Worm (Caenorhabditis elegans) whole organism, late embryonic: ENCODE results near the gene C05G5.2.

ENCODE experiments used
- C38D4.7 ChIP-seq: fragments of 200-800 bp; sonication (Bioruptor generic); optimal IDR thresholded peaks from 2 replicates; lab custom pipeline; 2018; ENCODE audit warnings: mild to moderate bottlenecking, missing genetic modification characterization, moderate library complexity, missing compliant biosample characterization
- K09A11.1 ChIP-seq: sonication (generic microtip); optimal IDR thresholded peaks from 2 replicates; lab custom pipeline; 2017; ENCODE audit warnings: antibody characterized with exemption, mild to moderate bottlenecking, missing genetic modification characterization, missing compliant biosample characterization; ENCODE audit not compliant: insufficient read depth
- ahr-1 ChIP-seq: sonication (generic microtip); optimal IDR thresholded peaks from 2 replicates; lab custom pipeline; 2016; ENCODE audit warnings: missing genetic modification characterization, missing compliant biosample characterization
- ama-1 ChIP-seq: fragments of 150-350 bp; optimal IDR thresholded peaks from 2 replicates; lab custom pipeline; 2014
- ceh-14 ChIP-seq: sonication (generic microtip); optimal IDR thresholded peaks from 2 replicates; lab custom pipeline; 2016; ENCODE audit warnings: missing genotype, missing genetic modification characterization, missing compliant biosample characterization
- ceh-18 ChIP-seq: sonication (generic microtip); optimal IDR thresholded peaks from 2 replicates; lab custom pipeline; 2016; ENCODE audit warnings: missing genetic modification characterization, missing compliant biosample characterization
- ceh-19 ChIP-seq: fragments of 200-800 bp; sonication (Bioruptor generic); optimal IDR thresholded peaks from 2 replicates; lab custom pipeline; 2018; ENCODE audit warnings: mild to moderate bottlenecking, missing genetic modification characterization, missing compliant biosample characterization
- ceh-22 ChIP-seq: sonication (generic microtip); optimal IDR thresholded peaks from 2 replicates; lab custom pipeline; 2017; ENCODE audit warnings: missing biosample characterization, missing genetic modification characterization
- ceh-24 ChIP-seq: sonication (generic microtip); optimal IDR thresholded peaks from 2 replicates; lab custom pipeline; 2016; ENCODE audit warnings: mild to moderate bottlenecking, missing genetic modification characterization, missing compliant biosample characterization
- ceh-6 ChIP-seq: fragments of 200-800 bp; sonication (Bioruptor generic); optimal IDR thresholded peaks from 2 replicates; lab custom pipeline; 2018; ENCODE audit warnings: mild to moderate bottlenecking, missing genetic modification characterization, missing compliant biosample characterization
- che-1 ChIP-seq: sonication (generic microtip); optimal IDR thresholded peaks from 2 replicates; lab custom pipeline; 2016; ENCODE audit warnings: mild to moderate bottlenecking, missing genetic modification characterization, missing compliant biosample characterization
- elt-2 ChIP-seq: sonication (generic microtip); optimal IDR thresholded peaks from 2 replicates; lab custom pipeline; 2016; ENCODE audit warnings: missing genetic modification reagents, missing genetic modification characterization, missing compliant biosample characterization
- eyg-1 ChIP-seq: sonication (generic microtip); optimal IDR thresholded peaks from 2 replicates; lab custom pipeline; 2016; ENCODE audit warnings: missing genotype, missing genetic modification characterization, missing compliant biosample characterization
- fkh-10 ChIP-seq: fragments of 150-350 bp; optimal IDR thresholded peaks from 2 replicates; lab custom pipeline; 2014; ENCODE audit warnings: missing biosample characterization, missing genetic modification reagents, missing genetic modification characterization
- gmeb-2 ChIP-seq: sonication (generic microtip); optimal IDR thresholded peaks from 2 replicates; lab custom pipeline; 2016; ENCODE audit warnings: missing genetic modification characterization, inconsistent platforms, missing compliant biosample characterization
- hlh-13 ChIP-seq: fragments of 200-800 bp; sonication (Bioruptor generic); optimal IDR thresholded peaks from 2 replicates; lab custom pipeline; 2018; ENCODE audit warnings: mild to moderate bottlenecking, missing genetic modification characterization, missing compliant biosample characterization
- hlh-30 ChIP-seq: sonication (generic microtip); optimal IDR thresholded peaks from 2 replicates; lab custom pipeline; 2017; ENCODE audit warnings: antibody characterized with exemption, missing genetic modification characterization, missing compliant biosample characterization; ENCODE audit not compliant: insufficient read depth
- hlh-8 ChIP-seq: sonication (generic microtip); optimal IDR thresholded peaks from 2 replicates; lab custom pipeline; 2016; ENCODE audit warnings: missing genotype, missing genetic modification characterization, missing compliant biosample characterization
- madf-2 ChIP-seq: sonication (generic microtip); optimal IDR thresholded peaks from 2 replicates; lab custom pipeline; 2017; ENCODE audit warnings: missing genetic modification characterization, missing compliant biosample characterization
- nfya-1 ChIP-seq: sonication (generic microtip); optimal IDR thresholded peaks from 2 replicates; lab custom pipeline; 2017; ENCODE audit warnings: missing genetic modification characterization, mild to moderate bottlenecking, missing compliant biosample characterization, antibody characterized with exemption, moderate library complexity
- npax-4 ChIP-seq: sonication (generic microtip); optimal IDR thresholded peaks from 2 replicates; lab custom pipeline; 2016; ENCODE audit warnings: missing genetic modification characterization, missing compliant biosample characterization
- odd-2 ChIP-seq: sonication (generic microtip); optimal IDR thresholded peaks from 2 replicates; lab custom pipeline; 2017; ENCODE audit warnings: antibody characterized with exemption, mild to moderate bottlenecking, missing genetic modification characterization, missing compliant biosample characterization
- pax-1 ChIP-seq: fragments of 150-350 bp; optimal IDR thresholded peaks from 2 replicates; lab custom pipeline; 2014; ENCODE audit warnings: missing biosample characterization, missing genetic modification characterization
- pha-2 ChIP-seq: sonication (generic microtip); optimal IDR thresholded peaks from 2 replicates; lab custom pipeline; 2017; ENCODE audit warnings: mild to moderate bottlenecking, missing genetic modification characterization, missing compliant biosample characterization
- pha-4 ChIP-seq: fragments of 150-350 bp; optimal IDR thresholded peaks from 2 replicates; lab custom pipeline; 2018; ENCODE audit warnings: missing biosample characterization, missing genetic modification reagents, missing genetic modification characterization
- ref-2 ChIP-seq: sonication (generic microtip); optimal IDR thresholded peaks from 2 replicates; lab custom pipeline; 2016; ENCODE audit warnings: missing genetic modification characterization, missing compliant biosample characterization
- rnt-1 ChIP-seq: sonication (generic microtip); optimal IDR thresholded peaks from 2 replicates; lab custom pipeline; 2016; ENCODE audit warnings: missing genetic modification characterization, missing compliant biosample characterization
- sox-2 ChIP-seq: fragments of 200-800 bp; sonication (Bioruptor generic); IDR thresholded peaks from 2 replicates; pipeline ENCODE4 v1.3.6; 2022; ENCODE audit warnings: missing genetic modification reagents, missing genetic modification characterization, missing compliant biosample characterization
- tbx-2 ChIP-seq: sonication (generic microtip); optimal IDR thresholded peaks from 2 replicates; lab custom pipeline; 2016; ENCODE audit warnings: missing genetic modification characterization, missing compliant biosample characterization
- ttx-3 ChIP-seq: sonication (generic microtip); optimal IDR thresholded peaks from 2 replicates; lab custom pipeline; 2016; ENCODE audit warnings: missing genetic modification reagents, missing genetic modification characterization, missing compliant biosample characterization
- unc-3 ChIP-seq, 2 experiments: fragments of 200-800 bp in 1 of 2; sonication (Bioruptor generic) in 1 of 2; sonication (generic microtip) in 1 of 2; conservative IDR thresholded peaks in 1 of 2; optimal IDR thresholded peaks in 1 of 2; 2 replicates each; pipeline versions ENCODE4 v1.3.6 to Lab custom; 2016 to 2022; ENCODE audit warnings: missing compliant biosample characterization in 2 of 2, missing genetic modification characterization in 2 of 2, missing genetic modification reagents in 1 of 2
- unc-86 ChIP-seq: sonication (generic microtip); optimal IDR thresholded peaks from 2 replicates; lab custom pipeline; 2016; ENCODE audit warnings: missing genetic modification characterization, missing compliant biosample characterization
- zip-5 ChIP-seq: sonication (generic microtip); optimal IDR thresholded peaks from 2 replicates; lab custom pipeline; 2016; ENCODE audit warnings: missing genetic modification characterization, missing compliant biosample characterization
- ztf-16 ChIP-seq: sonication (generic microtip); optimal IDR thresholded peaks from 2 replicates; lab custom pipeline; 2017; ENCODE audit warnings: missing genetic modification characterization, missing compliant biosample characterization

Gene C05G5.2

ce11 chrX:14740019-14740418, 7.1 kb upstream of the C05G5.2 start, which contains the start of gene C05G5.1:
Gene C05G5.1 (minus strand): TSS chrX:14740119.
- no peak for TF ChIP-seq madf-2 (tag; lab: Kevin White, UChicago)
- no peak for TF ChIP-seq hlh-13 (GFP tag; lab: Kevin White, UChicago)
- no peak for TF ChIP-seq ceh-19 (GFP tag; lab: Kevin White, UChicago)
- no peak for TF ChIP-seq ztf-16 (tag; lab: Kevin White, UChicago)
- TF ChIP-seq ama-1 (lab: Kevin White, UChicago): no peak
- TF ChIP-seq odd-2 (tag; lab: Kevin White, UChicago): no peak
- TF ChIP-seq hlh-30 (tag; lab: Kevin White, UChicago): no peak
- TF ChIP-seq fkh-10 (GFP tag; lab: Kevin White, UChicago): no peak
- no peak for TF ChIP-seq ceh-18 (tag; lab: Kevin White, UChicago)
- no peak for TF ChIP-seq ceh-14 (tag; lab: Kevin White, UChicago)

- TF ChIP-seq nfya-1 (tag; lab: Kevin White, UChicago): no peak
- no peak for TF ChIP-seq pax-1 (tag; lab: Kevin White, UChicago)
- TF ChIP-seq odd-2 (tag; lab: Kevin White, UChicago): no peak
- TF ChIP-seq npax-4 (tag; lab: Kevin White, UChicago): no peak
- TF ChIP-seq pha-2 (tag; lab: Kevin White, UChicago): no peak
- no peak for TF ChIP-seq sox-2 (GFP tag; lab: Robert Waterston, UW)
- TF ChIP-seq unc-86: no peak
- TF ChIP-seq rnt-1 (tag; lab: Kevin White, UChicago): no peak
- no peak for TF ChIP-seq ttx-3
- TF ChIP-seq ahr-1: no peak
- TF ChIP-seq tbx-2: no peak
- TF ChIP-seq hlh-30 (tag; lab: Kevin White, UChicago): no peak
- TF ChIP-seq ref-2: no peak
- no peak for TF ChIP-seq C38D4.7 (GFP tag; lab: Kevin White, UChicago)
- no peak for TF ChIP-seq ceh-24 (tag; lab: Kevin White, UChicago)
- no peak for TF ChIP-seq che-1 (tag; lab: Kevin White, UChicago)
- no peak for TF ChIP-seq hlh-13 (GFP tag; lab: Kevin White, UChicago)
Observed at ce11 chrX:14743210-14743609, 3.9 kb upstream of the C05G5.2 start.

DNA sequence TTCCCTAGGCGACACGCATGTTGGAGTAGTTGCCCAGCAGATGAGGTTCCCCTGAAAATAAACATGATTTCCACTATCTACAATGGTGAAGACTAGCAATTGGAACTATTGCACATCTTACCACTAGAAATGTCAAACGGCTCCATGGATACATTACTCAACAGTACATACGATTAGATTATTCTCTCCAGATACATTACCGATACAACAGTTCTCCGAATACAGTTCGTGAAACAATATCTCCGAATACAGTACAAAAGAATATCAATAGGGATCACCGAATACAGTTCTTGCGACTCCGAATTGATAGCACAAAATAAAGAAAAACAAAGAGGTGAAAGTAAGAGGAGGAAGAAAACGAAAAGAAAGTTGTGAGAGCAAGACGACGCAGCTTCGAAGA, 3.3 kb upstream of the C05G5.2 start, which contains the start of gene C05G5.7:
C05G5.7 (minus strand) TSS at position 1 of the 400 bp plus-strand sequence.
- no peak for TF ChIP-seq hlh-8 (tag; lab: Kevin White, UChicago)
- no peak for TF ChIP-seq ttx-3
- TF ChIP-seq unc-86: no peak

DNA sequence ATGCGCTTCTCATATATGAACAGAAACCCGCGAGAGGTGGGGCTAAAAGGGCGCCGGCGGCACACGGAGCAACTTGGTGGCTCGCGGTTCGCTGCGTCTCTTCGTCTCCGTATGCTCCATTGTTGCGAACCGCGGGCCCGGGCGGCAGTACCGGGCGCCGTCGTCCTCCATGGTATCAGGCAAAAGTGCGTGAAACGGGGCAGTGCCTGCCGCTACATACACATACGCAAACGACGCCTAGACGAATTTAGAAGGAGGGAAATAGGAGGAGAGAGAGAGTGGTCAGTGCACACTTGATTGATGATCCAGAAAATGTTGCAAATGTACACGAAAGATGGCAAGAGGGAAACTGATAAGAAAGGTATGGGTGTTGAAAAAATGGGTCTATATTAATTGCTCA, 2.6 kb upstream of the C05G5.2 start:
- no peak for TF ChIP-seq zip-5 (tag; lab: Kevin White, UChicago)
- TF ChIP-seq elt-2: peak; percentile 0
- TF ChIP-seq K09A11.1 (tag; lab: Kevin White, UChicago): no peak
- no peak for TF ChIP-seq ceh-19 (GFP tag; lab: Kevin White, UChicago)
- no peak for TF ChIP-seq hlh-13 (GFP tag; lab: Kevin White, UChicago)
- no peak for TF ChIP-seq ceh-18 (tag; lab: Kevin White, UChicago)
- TF ChIP-seq, all 69 proteins: peak for 1

DNA sequence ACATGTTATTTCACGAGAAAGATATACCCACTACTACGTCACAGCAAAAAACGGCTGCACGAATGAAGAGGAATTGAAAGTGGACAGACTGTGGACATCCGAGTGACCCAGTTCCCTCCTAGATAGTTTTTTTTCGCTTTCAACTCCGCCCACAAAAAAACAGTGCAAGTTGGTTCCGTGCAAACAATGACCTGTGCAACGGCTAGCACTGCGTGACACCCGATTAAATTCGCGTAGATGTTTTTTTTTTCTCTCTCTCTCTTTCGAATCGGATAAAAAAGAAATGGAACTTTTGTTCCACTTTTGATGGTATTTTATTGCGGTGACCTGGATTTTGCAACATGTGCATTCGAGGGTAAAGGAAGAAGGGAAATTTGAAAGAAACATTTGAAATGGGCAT, 1.9 kb upstream of the C05G5.2 start:
- TF ChIP-seq npax-4 (tag; lab: Kevin White, UChicago) (no peak), ceh-6 (GFP tag; lab: Kevin White, UChicago) (no peak)

DNA sequence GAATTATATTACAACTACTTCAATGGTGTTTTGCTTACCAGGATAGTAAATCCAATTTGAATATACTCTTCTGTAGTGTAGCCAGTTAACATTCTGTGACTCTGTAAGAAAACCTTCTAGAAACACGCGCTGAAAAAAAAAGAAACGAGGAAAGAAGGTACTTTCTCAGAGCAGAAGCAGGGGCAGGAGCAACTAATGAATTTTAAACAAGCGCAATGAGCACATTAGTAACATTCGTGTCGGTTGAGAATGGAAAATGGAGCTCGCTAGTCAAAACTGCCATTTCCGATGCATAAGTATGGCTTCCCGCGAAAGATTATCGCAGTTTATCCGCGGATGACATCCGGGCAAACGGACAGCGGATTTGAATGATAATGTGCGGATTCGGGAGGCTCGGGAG, 4.8 kb downstream of the C05G5.2 start, which contains the start of gene C05G5.3:
C05G5.3 (minus strand) TSS at position 101 of the 400 bp plus-strand sequence.
- no peak for TF ChIP-seq gmeb-2 (tag; lab: Kevin White, UChicago)
- no peak for TF ChIP-seq elt-2
- no peak for TF ChIP-seq pha-4 (tag; lab: Kevin White, UChicago)
- no peak for TF ChIP-seq che-1 (tag; lab: Kevin White, UChicago)
- no peak for TF ChIP-seq eyg-1 (tag; lab: Kevin White, UChicago)
- no peak for TF ChIP-seq ceh-18 (tag; lab: Kevin White, UChicago)
- TF ChIP-seq ceh-22 (tag; lab: Kevin White, UChicago): no peak
- no peak for TF ChIP-seq unc-3 (GFP tag; conservative IDR thresholded peaks at IDR 0.05; lab: Robert Waterston, UW)
- TF ChIP-seq unc-3 (tag; optimal IDR thresholded peaks at IDR 0.05; lab: Kevin White, UChicago): no peak
